Fruit fly (Drosophila melanogaster): ENCODE results near the gene La.
A peak's percentile ranks its signal among the peaks of the same experiment; 100 is the strongest.

La gene

DNA sequence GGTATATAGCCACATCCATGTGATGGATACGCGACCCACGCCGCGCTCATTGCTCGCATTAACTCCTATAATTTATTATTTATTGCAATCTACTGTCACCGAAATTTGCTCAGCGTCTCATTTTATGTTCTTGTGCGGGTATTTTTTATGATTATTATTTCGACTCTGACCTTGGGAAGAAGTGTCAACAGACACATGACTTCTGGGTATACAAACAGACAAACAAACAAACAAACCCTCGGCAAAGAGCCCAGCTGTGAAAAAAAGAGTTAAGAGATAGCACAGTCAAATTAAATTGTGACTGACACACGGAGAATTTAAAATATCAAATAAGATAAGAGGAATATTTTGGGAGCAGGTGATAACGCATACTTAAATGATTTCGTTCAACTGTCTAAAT lies 40.2 kb upstream of the La start (continued):
- TF ChIP-seq CG10543 (GFP tag; optimal IDR thresholded peaks at IDR 0.05) (peak; percentile 32), Trl (optimal IDR thresholded peaks at IDR 0.05) (no peak), Trl (GFP tag; optimal IDR thresholded peaks at IDR 0.05) (peak; percentile 29), CG1647 (GFP tag; optimal IDR thresholded peaks at IDR 0.05) (no peak), Dref (GFP tag; IDR thresholded peaks at IDR 0.05) (no peak), HLH4C (GFP tag; IDR thresholded peaks at IDR 0.05; ENCODE audit: partially characterized antibody) (no peak), Rx (GFP tag; IDR thresholded peaks at IDR 0.05) (no peak), danr (GFP tag; IDR thresholded peaks at IDR 0.05) (no peak), CG9609 (GFP tag; optimal IDR thresholded peaks at IDR 0.05) (no peak), Fer2 (tag; optimal IDR thresholded peaks at IDR 0.05) (no peak), wek (GFP tag; optimal IDR thresholded peaks at IDR 0.05) (no peak), tgo (GFP tag; IDR thresholded peaks at IDR 0.05) (no peak), chn (GFP tag; optimal IDR thresholded peaks at IDR 0.05) (no peak), CG11696 (GFP tag; IDR thresholded peaks at IDR 0.05) (no peak), B-H1 (GFP tag; IDR thresholded peaks at IDR 0.05) (no peak), Atf3 (GFP tag; optimal IDR thresholded peaks at IDR 0.05) (no peak), CG12769 (tag; optimal IDR thresholded peaks at IDR 0.05) (peak; percentile 43), CG10366 (GFP tag; IDR thresholded peaks at IDR 0.05) (no peak), cwo (GFP tag; optimal IDR thresholded peaks at IDR 0.05) (peak; percentile 14), CG34224 (GFP tag; IDR thresholded peaks at IDR 0.05; ENCODE audit: partially characterized antibody) (no peak), esg (GFP tag; conservative IDR thresholded peaks at IDR 0.05) (no peak), CG10274 (GFP tag; optimal IDR thresholded peaks at IDR 0.05) (no peak), Pdp1 (GFP tag; optimal IDR thresholded peaks at IDR 0.05) (no peak), sr (GFP tag; IDR thresholded peaks at IDR 0.05) (no peak), vvl (GFP tag; IDR thresholded peaks at IDR 0.05) (no peak), hth (optimal IDR thresholded peaks at IDR 0.05) (no peak), chif (GFP tag; optimal IDR thresholded peaks at IDR 0.05) (no peak), stwl (tag; optimal IDR thresholded peaks at IDR 0.05) (no peak), CG33557 (GFP tag; optimal IDR thresholded peaks at IDR 0.05) (no peak), CG12659 (GFP tag; optimal IDR thresholded peaks at IDR 0.05) (peak; percentile 12), CG11723 (GFP tag; optimal IDR thresholded peaks at IDR 0.05) (no peak), CG13287 (GFP tag; IDR thresholded peaks at IDR 0.05; ENCODE audit: partially characterized antibody) (no peak), Awh (GFP tag; IDR thresholded peaks at IDR 0.05) (no peak), jumu (GFP tag; optimal IDR thresholded peaks at IDR 0.05) (no peak), phol (tag; optimal IDR thresholded peaks at IDR 0.05) (no peak), Optix (GFP tag; IDR thresholded peaks at IDR 0.05) (no peak), gcm (GFP tag; optimal IDR thresholded peaks at IDR 0.05) (no peak), CG9876 (GFP tag; optimal IDR thresholded peaks at IDR 0.05) (no peak), dmrt11E (tag; optimal IDR thresholded peaks at IDR 0.05) (no peak), fu2 (GFP tag; optimal IDR thresholded peaks at IDR 0.05) (no peak), crp (GFP tag; optimal IDR thresholded peaks at IDR 0.05) (no peak), CG16813 (GFP tag; IDR thresholded peaks at IDR 0.05; ENCODE audit: partially characterized antibody) (no peak), fd64A (GFP tag; optimal IDR thresholded peaks at IDR 0.05) (no peak), CG14441 (GFP tag; IDR thresholded peaks at IDR 0.05) (no peak), HLHmδ (GFP tag; optimal IDR thresholded peaks at IDR 0.05) (no peak), amos (GFP tag; IDR thresholded peaks at IDR 0.05; ENCODE audit: partially characterized antibody) (no peak), kah (GFP tag; optimal IDR thresholded peaks at IDR 0.05) (no peak), CG8924 (tag; optimal IDR thresholded peaks at IDR 0.05) (no peak), Dp (GFP tag; optimal IDR thresholded peaks at IDR 0.05) (no peak), cad (GFP tag; optimal IDR thresholded peaks at IDR 0.05) (no peak), nom (GFP tag; optimal IDR thresholded peaks at IDR 0.05) (no peak), nau (GFP tag; optimal IDR thresholded peaks at IDR 0.05) (peak; percentile 34)

All from whole organism, embryonic.